Fruit fly (Drosophila melanogaster) whole organism, pupa: ENCODE data around the gene CG8813.

Experiments used
- CG10348 ChIP-seq: fragments of 200-800 bp; sonication (Bioruptor generic); IDR thresholded peaks from 2 replicates; pipeline ENCODE4 v1.3.6; 2022; ENCODE audit warnings: missing biosample characterization, missing genetic modification characterization
- CG12605 ChIP-seq: fragments of 200-800 bp; sonication (Bioruptor generic); IDR thresholded peaks from 2 replicates; pipeline ENCODE4 v1.3.6; 2022; ENCODE audit warnings: missing biosample characterization, missing genetic modification characterization
- CG13204 ChIP-seq: fragments of 200-800 bp; sonication (Bioruptor generic); optimal IDR thresholded peaks from 2 replicates; lab custom pipeline; 2018; ENCODE audit warnings: missing biosample characterization, mild to moderate bottlenecking, missing genetic modification characterization, moderate library complexity
- CG14655 ChIP-seq: fragments of 200-800 bp; sonication (Bioruptor generic); optimal IDR thresholded peaks from 3 replicates; lab custom pipeline; 2017; ENCODE audit warnings: mild to moderate bottlenecking, missing biosample characterization, missing genetic modification reagents, missing genetic modification characterization
- CG15710 ChIP-seq: fragments of 200-800 bp; sonication (Bioruptor generic); optimal IDR thresholded peaks from 2 replicates; lab custom pipeline; 2018; ENCODE audit warnings: missing biosample characterization, mild to moderate bottlenecking, missing genetic modification characterization, moderate library complexity
- CG17806 ChIP-seq: fragments of 200-800 bp; sonication (Bioruptor generic); optimal IDR thresholded peaks from 2 replicates; lab custom pipeline; 2018; ENCODE audit warnings: missing biosample characterization, mild to moderate bottlenecking, missing genetic modification characterization, moderate library complexity
- CG32121 ChIP-seq: fragments of 200-800 bp; sonication (Bioruptor generic); IDR thresholded peaks from 2 replicates; pipeline ENCODE4 v1.3.6; 2022; ENCODE audit warnings: missing biosample characterization, missing genetic modification characterization
- CG34367 ChIP-seq: fragments of 200-800 bp; sonication (Bioruptor generic); optimal IDR thresholded peaks from 2 replicates; lab custom pipeline; 2018; ENCODE audit warnings: missing biosample characterization, mild to moderate bottlenecking, missing genetic modification characterization
- CG4496 ChIP-seq: fragments of 200-800 bp; sonication (Bioruptor generic); IDR thresholded peaks from 3 replicates; pipeline ENCODE4 v1.3.6; 2022; ENCODE audit warnings: missing biosample characterization, missing genetic modification characterization
- CG8159 ChIP-seq: fragments of 200-800 bp; sonication (Bioruptor generic); optimal IDR thresholded peaks from 3 replicates; lab custom pipeline; 2018; ENCODE audit warnings: missing biosample characterization, mild to moderate bottlenecking, missing genetic modification characterization, moderate library complexity
- CG8301 ChIP-seq: fragments of 200-800 bp; sonication (Bioruptor generic); optimal IDR thresholded peaks from 2 replicates; lab custom pipeline; 2018; ENCODE audit warnings: missing biosample characterization, mild to moderate bottlenecking, missing genetic modification characterization
- CG9948 ChIP-seq: fragments of 200-800 bp; sonication (Bioruptor generic); optimal IDR thresholded peaks from 2 replicates; lab custom pipeline; 2018; ENCODE audit warnings: missing biosample characterization, mild to moderate bottlenecking, missing genetic modification characterization, moderate library complexity
- D1 ChIP-seq: fragments of 200-800 bp; sonication (Bioruptor generic); optimal IDR thresholded peaks from 2 replicates; lab custom pipeline; 2018; ENCODE audit warnings: missing biosample characterization, mild to moderate bottlenecking, missing genetic modification characterization, moderate library complexity
- EcR ChIP-seq: fragments of 200-800 bp; sonication (Bioruptor generic); optimal IDR thresholded peaks from 3 replicates; lab custom pipeline; 2019; ENCODE audit warnings: missing biosample characterization, missing genetic modification characterization, mild to moderate bottlenecking, moderate library complexity, missing genetic modification reagents
- Ets98B ChIP-seq: fragments of 200-800 bp; sonication (Bioruptor generic); IDR thresholded peaks from 2 replicates; pipeline ENCODE4 v1.3.6; 2022; ENCODE audit warnings: missing biosample characterization, missing genetic modification characterization
- Pif1A ChIP-seq: fragments of 200-800 bp; sonication (Bioruptor generic); optimal IDR thresholded peaks from 3 replicates; lab custom pipeline; 2016; ENCODE audit warnings: missing biosample characterization, missing genetic modification characterization
- Pif1B ChIP-seq: fragments of 200-800 bp; sonication (Bioruptor generic); optimal IDR thresholded peaks from 3 replicates; lab custom pipeline; 2016; ENCODE audit warnings: missing biosample characterization, missing genetic modification characterization
- Snoo ChIP-seq: fragments of 200-800 bp; sonication (Bioruptor generic); optimal IDR thresholded peaks from 3 replicates; lab custom pipeline; 2017; ENCODE audit warnings: missing biosample characterization, mild to moderate bottlenecking, missing genetic modification characterization, inconsistent platforms
- fd96Ca ChIP-seq: fragments of 200-800 bp; sonication (Bioruptor generic); IDR thresholded peaks from 3 replicates; pipeline ENCODE4 v1.3.6; 2022; ENCODE audit warnings: missing biosample characterization, missing genetic modification characterization
- gl ChIP-seq: fragments of 200-800 bp; sonication (Bioruptor generic); optimal IDR thresholded peaks from 2 replicates; lab custom pipeline; 2018; ENCODE audit warnings: missing biosample characterization, mild to moderate bottlenecking, missing genetic modification characterization
- rn ChIP-seq: fragments of 200-800 bp; sonication (Bioruptor generic); IDR thresholded peaks from 2 replicates; pipeline ENCODE4 v1.3.6; 2022; ENCODE audit warnings: missing biosample characterization, missing genetic modification characterization

The CG8813 gene

dm6 chr2L:2855773-2856615 is 13.5 kb upstream of the CG8813 start, which contains the start of the genes CG3104 and RpS21:
CG3104 (minus strand) TSS chr2L:2855778.
RpS21 (plus strand) TSS chr2L:2856070.
- peak; percentile 60; the same call in 1 of the 2 replicates for TF ChIP-seq Ets98B (GFP tag; lab: Robert Waterston, UW)
- no peak for TF ChIP-seq CG10348 (GFP tag; lab: Robert Waterston, UW)
- peak; percentile 63 for TF ChIP-seq rn (GFP tag; lab: Robert Waterston, UW)
- no peak for TF ChIP-seq EcR
- peak; percentile 57 for TF ChIP-seq CG34367 (tag; lab: Kevin White, UChicago)
- TF ChIP-seq CG8159 (tag; lab: Kevin White, UChicago) = no peak
- TF ChIP-seq CG17806 (tag; lab: Kevin White, UChicago) = peak; percentile 37
- peak; percentile 54 for TF ChIP-seq Pif1A (GFP tag; lab: Kevin White, UChicago)
- TF ChIP-seq CG9948 (tag; lab: Kevin White, UChicago) = peak; percentile 24
- peak; percentile 48 for TF ChIP-seq CG13204 (GFP tag; lab: Kevin White, UChicago)
- no peak for TF ChIP-seq D1 (tag; lab: Kevin White, UChicago)
- no peak for TF ChIP-seq gl (tag; lab: Kevin White, UChicago)
- peak; percentile 53 for TF ChIP-seq CG15710 (tag; lab: Kevin White, UChicago)
- TF ChIP-seq CG4496 (GFP tag; lab: Robert Waterston, UW) = peak; percentile 84
- peak; percentile 86 for TF ChIP-seq Snoo (tag; lab: Kevin White, UChicago)
- TF ChIP-seq CG32121 (GFP tag; lab: Robert Waterston, UW) = peak; percentile 36; the same call in 1 of the 2 replicates
- peak; percentile 9 for TF ChIP-seq Pif1B (GFP tag; lab: Kevin White, UChicago)
- peak; percentile 59; the same call in 2 of the 3 replicates for TF ChIP-seq fd96Ca (GFP tag; lab: Robert Waterston, UW)
- peak; percentile 1 for TF ChIP-seq CG8301 (tag; lab: Kevin White, UChicago)
- TF ChIP-seq CG12605 (GFP tag; lab: Robert Waterston, UW) = peak; percentile 53; the same call in 1 of the 2 replicates
- TF ChIP-seq CG14655 = peak; percentile 67

- no peak for TF ChIP-seq CG14655
- peak; percentile 15 for TF ChIP-seq Pif1A (GFP tag; lab: Kevin White, UChicago)
- no peak for TF ChIP-seq rn (GFP tag; lab: Robert Waterston, UW)
- TF ChIP-seq EcR = peak; percentile 21
- 0 out of 3 replicates have a peak, but pooled peaks have one; percentile 17 for TF ChIP-seq CG4496 (GFP tag; lab: Robert Waterston, UW)
- TF ChIP-seq Ets98B (GFP tag; lab: Robert Waterston, UW) = peak; percentile 11; the same call in 1 of the 2 replicates
- no peak for TF ChIP-seq D1 (tag; lab: Kevin White, UChicago)
- TF ChIP-seq Pif1B (GFP tag; lab: Kevin White, UChicago) = peak; percentile 48
- no peak for TF ChIP-seq CG10348 (GFP tag; lab: Robert Waterston, UW)
- TF ChIP-seq CG15710 (tag; lab: Kevin White, UChicago) = no peak
- peak; percentile 18 for TF ChIP-seq CG8159 (tag; lab: Kevin White, UChicago)
Measured at dm6 chr2L:2856960-2857584, 12.4 kb upstream of the CG8813 start, which contains the start of gene CG2991. CG2991 (plus strand) TSS chr2L:2857164.

dm6 chr2L:2857862-2858734 is 11.4 kb upstream of the CG8813 start:
- no peak for TF ChIP-seq CG13204 (GFP tag; lab: Kevin White, UChicago)
- peak; percentile 48 for TF ChIP-seq Pif1B (GFP tag; lab: Kevin White, UChicago)
- peak; percentile 55 for TF ChIP-seq CG9948 (tag; lab: Kevin White, UChicago)
- TF ChIP-seq CG4496 (GFP tag; lab: Robert Waterston, UW) = peak; percentile 83
- peak; percentile 48 for TF ChIP-seq CG17806 (tag; lab: Kevin White, UChicago)
- peak; percentile 84 for TF ChIP-seq fd96Ca (GFP tag; lab: Robert Waterston, UW)
- peak; percentile 63 for TF ChIP-seq Snoo (tag; lab: Kevin White, UChicago)
- TF ChIP-seq rn (GFP tag; lab: Robert Waterston, UW) = peak; percentile 41; the same call in 1 of the 2 replicates
- TF ChIP-seq CG8301 (tag; lab: Kevin White, UChicago) = peak; percentile 80
- TF ChIP-seq Pif1A (GFP tag; lab: Kevin White, UChicago) = peak; percentile 28
- TF ChIP-seq CG12605 (GFP tag; lab: Robert Waterston, UW) = peak; percentile 65
- peak; percentile 84 for TF ChIP-seq Ets98B (GFP tag; lab: Robert Waterston, UW)
- no peak for TF ChIP-seq gl (tag; lab: Kevin White, UChicago)
- peak; percentile 32 for TF ChIP-seq CG34367 (tag; lab: Kevin White, UChicago)
- no peak for TF ChIP-seq D1 (tag; lab: Kevin White, UChicago)
- TF ChIP-seq CG15710 (tag; lab: Kevin White, UChicago) = no peak
- TF ChIP-seq CG14655 = peak; percentile 84
- TF ChIP-seq CG8159 (tag; lab: Kevin White, UChicago) = peak; percentile 56
- no peak for TF ChIP-seq CG10348 (GFP tag; lab: Robert Waterston, UW)
- peak; percentile 10 for TF ChIP-seq EcR
- TF ChIP-seq CG32121 (GFP tag; lab: Robert Waterston, UW) = peak; percentile 81
